Worm (Caenorhabditis elegans) whole organism, L4 larva: ENCODE data around the gene lurp-3.

ENCODE experiments used
- F49E8.2 ChIP-seq: sonication (generic microtip); optimal IDR thresholded peaks from 2 replicates; lab custom pipeline; 2016; ENCODE audit warnings: missing compliant biosample characterization, mild to moderate bottlenecking, missing genetic modification characterization, borderline replicate concordance
- dpl-1 ChIP-seq: fragments of 150-350 bp; optimal IDR thresholded peaks from 2 replicates; lab custom pipeline; 2014; ENCODE audit warnings: missing biosample characterization, missing genetic modification reagents, missing genetic modification characterization
- egl-27 ChIP-seq: sonication (generic microtip); optimal IDR thresholded peaks from 3 replicates; lab custom pipeline; 2017; ENCODE audit warnings: missing biosample characterization, missing genetic modification reagents, missing genetic modification characterization
- fkh-10 ChIP-seq: fragments of 150-350 bp; optimal IDR thresholded peaks from 2 replicates; lab custom pipeline; 2014; ENCODE audit warnings: missing biosample characterization, missing genetic modification reagents, missing genetic modification characterization
- fos-1 ChIP-seq: fragments of 150-350 bp; optimal IDR thresholded peaks from 2 replicates; lab custom pipeline; 2014; ENCODE audit warnings: missing biosample characterization, missing genetic modification characterization
- lin-13 ChIP-seq: fragments of 150-350 bp; optimal IDR thresholded peaks from 2 replicates; lab custom pipeline; 2014; ENCODE audit warnings: missing biosample characterization, missing genetic modification reagents, missing genetic modification characterization
- lin-39 ChIP-seq: fragments of 150-350 bp; optimal IDR thresholded peaks from 2 replicates; lab custom pipeline; 2014; ENCODE audit warnings: missing biosample characterization, missing genetic modification reagents, missing genetic modification characterization
- mxl-2 ChIP-seq: fragments of 200-800 bp; sonication (Bioruptor generic); conservative IDR thresholded peaks from 2 replicates; pipeline ENCODE4 v1.3.6; 2022; ENCODE audit warnings: missing genetic modification reagents, missing genetic modification characterization, missing compliant biosample characterization
- nhr-28 ChIP-seq: fragments of 150-350 bp; optimal IDR thresholded peaks from 2 replicates; lab custom pipeline; 2014; ENCODE audit warnings: missing biosample characterization, missing genetic modification characterization
- pha-4 ChIP-seq, 2 experiments: fragments of 150-350 bp in 1 of 2; fragments of 200-800 bp in 1 of 2; sonication (Bioruptor generic) in 1 of 2; IDR thresholded peaks in 1 of 2; optimal IDR thresholded peaks in 1 of 2; 2 replicates each; pipeline versions ENCODE4 v1.3.6 to Lab custom; 2014 to 2022; ENCODE audit warnings: missing genetic modification characterization in 2 of 2, missing genetic modification reagents in 2 of 2, missing biosample characterization in 1 of 2, missing compliant biosample characterization in 1 of 2

ce11 chrV:13426764-13427163, 28.8 kb upstream of the lurp-3 start, which contains the start of gene srd-18:
- TF ChIP-seq fkh-10 (GFP tag; lab: Kevin White, UChicago) (no peak), lin-13 (GFP tag; lab: Kevin White, UChicago) (no peak), nhr-28 (no peak), mxl-2 (GFP tag; lab: Robert Waterston, UW) (no peak), pha-4 (GFP tag; IDR thresholded peaks at IDR 0.05; lab: Robert Waterston, UW) (no peak), pha-4 (tag; optimal IDR thresholded peaks at IDR 0.05; lab: Kevin White, UChicago) (no peak), dpl-1 (GFP tag; lab: Kevin White, UChicago) (no peak), fos-1 (tag; lab: Kevin White, UChicago) (no peak), F49E8.2 (tag; lab: Kevin White, UChicago) (no peak), egl-27 (no peak), lin-39 (tag; lab: Kevin White, UChicago) (no peak)
